Worm (Caenorhabditis elegans): ENCODE measurements around the gene F14D7.12.

F14D7.12 gene

DNA sequence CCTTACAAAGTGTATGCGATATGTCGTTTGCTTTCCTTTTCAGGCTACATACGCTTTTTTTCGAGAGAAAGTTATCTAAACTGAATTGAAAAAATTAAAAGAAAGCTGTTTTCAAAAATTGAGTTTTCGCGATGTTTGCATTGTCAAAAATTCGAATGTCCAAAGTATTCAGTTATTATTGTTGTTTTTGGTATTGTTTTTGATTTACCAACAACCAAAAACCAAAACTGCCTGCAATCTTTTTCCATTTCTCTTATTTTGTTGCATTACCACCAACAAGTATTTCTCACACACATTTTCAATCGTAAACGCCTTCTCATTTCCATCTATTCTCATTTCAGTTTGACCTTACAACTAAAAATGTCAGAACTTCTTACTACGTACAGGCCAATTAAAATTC is 29.0 kb downstream of the F14D7.12 start, which contains the start of gene pepm-1:
TSS of gene pepm-1 (plus strand) at position 301 of the 400 bp plus-strand sequence.
- no peak for TF ChIP-seq F49E8.2 (tag; optimal IDR thresholded peaks at IDR 0.05; ENCODE audit: insufficient read depth)
- TF ChIP-seq B0035.1 (tag; optimal IDR thresholded peaks at IDR 0.05), result no peak
- no peak for TF ChIP-seq sptf-2 (GFP tag; optimal IDR thresholded peaks at IDR 0.05)
- no peak for TF ChIP-seq nhr-120 (GFP tag; IDR thresholded peaks at IDR 0.05)
- TF ChIP-seq nhr-179 (tag; optimal IDR thresholded peaks at IDR 0.05), result no peak
- no peak for TF ChIP-seq ztf-28 (GFP tag; IDR thresholded peaks at IDR 0.05)
- TF ChIP-seq xnd-1 (tag; optimal IDR thresholded peaks at IDR 0.05), result no peak
- TF ChIP-seq fkh-3 (tag; optimal IDR thresholded peaks at IDR 0.05), result no peak
- TF ChIP-seq unc-130 (GFP tag; optimal IDR thresholded peaks at IDR 0.05), result no peak
- no peak for TF ChIP-seq mes-4 (tag; optimal IDR thresholded peaks at IDR 0.05)
- TF ChIP-seq T07F8.4 (tag; optimal IDR thresholded peaks at IDR 0.05), result no peak
- no peak for TF ChIP-seq aptf-3 (GFP tag; IDR thresholded peaks at IDR 0.05)
- TF ChIP-seq nfya-1 (tag; optimal IDR thresholded peaks at IDR 0.05; ENCODE audit: borderline replicate concordance, insufficient read depth), result no peak
- no peak for TF ChIP-seq K12H6.12 (tag; optimal IDR thresholded peaks at IDR 0.05)
- TF ChIP-seq chd-7 (tag; optimal IDR thresholded peaks at IDR 0.05), result no peak
- TF ChIP-seq tlf-1 (GFP tag; optimal IDR thresholded peaks at IDR 0.05), result no peak
- TF ChIP-seq lir-1 (GFP tag; conservative IDR thresholded peaks at IDR 0.05), result no peak
- no peak for TF ChIP-seq F39B2.1 (GFP tag; IDR thresholded peaks at IDR 0.05)

DNA sequence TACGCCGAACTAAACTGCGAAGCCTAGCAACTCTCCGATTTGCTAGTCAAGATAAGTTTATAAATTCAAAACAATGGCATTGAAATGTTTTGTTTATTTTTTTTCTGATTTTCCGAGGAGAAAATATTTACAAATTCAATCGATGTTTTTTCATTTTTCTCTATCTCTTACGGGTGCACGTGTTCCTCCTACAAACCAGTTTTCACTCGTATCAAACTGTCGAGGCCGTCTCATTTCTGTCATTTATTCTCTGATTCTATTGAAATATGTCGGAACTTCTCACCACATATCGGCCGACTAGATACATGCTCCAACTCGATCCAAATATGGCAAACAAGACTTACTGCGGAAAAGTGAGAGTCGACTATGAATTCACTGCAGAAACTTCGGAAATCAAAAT is 31.7 kb downstream of the F14D7.12 start, which contains the start of gene F47B8.8:
TSS of gene F47B8.8 (plus strand) at position 257 of the 400 bp plus-strand sequence.
- no peak for TF ChIP-seq ztf-18 (tag; optimal IDR thresholded peaks at IDR 0.05)

DNA sequence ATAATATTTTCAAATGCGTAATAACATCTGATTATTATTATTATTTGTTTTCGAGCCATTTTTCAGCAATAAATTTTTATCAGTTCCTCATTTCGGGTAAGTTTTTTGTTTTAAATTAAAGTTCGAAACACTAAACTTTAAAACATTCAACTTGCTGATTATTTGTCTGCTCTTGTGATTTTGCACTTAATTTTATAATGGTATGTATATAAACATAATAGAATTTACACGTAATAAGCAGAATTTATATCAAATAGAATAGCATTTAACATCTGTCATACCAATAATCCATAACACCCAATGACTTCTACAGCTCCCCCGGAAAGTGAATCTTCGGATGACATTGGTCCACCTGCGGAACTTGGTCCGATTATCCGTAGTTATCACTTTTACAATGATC is 33.3 kb downstream of the F14D7.12 start, which contains the start of gene srm-4:
TSS of gene srm-4 (plus strand) at position 301 of the 400 bp plus-strand sequence.
- TF ChIP-seq F52B5.7 (tag; optimal IDR thresholded peaks at IDR 0.05), result no peak
- no peak for TF ChIP-seq hrde-1 (tag; optimal IDR thresholded peaks at IDR 0.05; ENCODE audit: borderline replicate concordance)
- no peak for TF ChIP-seq B0019.2 (GFP tag; conservative IDR thresholded peaks at IDR 0.05)
- TF ChIP-seq F22D6.2 (tag; optimal IDR thresholded peaks at IDR 0.05), result no peak
- TF ChIP-seq pbrm-1 (GFP tag; IDR thresholded peaks at IDR 0.05), result no peak
- TF ChIP-seq K12H6.12 (tag; optimal IDR thresholded peaks at IDR 0.05), result no peak
- TF ChIP-seq ceh-79 (tag; optimal IDR thresholded peaks at IDR 0.05), result no peak
- TF ChIP-seq akir-1 (GFP tag; optimal IDR thresholded peaks at IDR 0.05), result no peak
- TF ChIP-seq rcor-1 (GFP tag; IDR thresholded peaks at IDR 0.05), result no peak
- no peak for TF ChIP-seq xnd-1 (tag; optimal IDR thresholded peaks at IDR 0.05)
- TF ChIP-seq cebp-2 (GFP tag; IDR thresholded peaks at IDR 0.05), result no peak
- no peak for TF ChIP-seq B0336.3 (GFP tag; IDR thresholded peaks at IDR 0.05)
- no peak for TF ChIP-seq nhr-27 (tag; optimal IDR thresholded peaks at IDR 0.05)
- no peak for TF ChIP-seq lin-40 (tag; optimal IDR thresholded peaks at IDR 0.05)
- no peak for TF ChIP-seq Y79H2A.3 (GFP tag; conservative IDR thresholded peaks at IDR 0.05)
- no peak for TF ChIP-seq ztf-18 (tag; optimal IDR thresholded peaks at IDR 0.05)

DNA sequence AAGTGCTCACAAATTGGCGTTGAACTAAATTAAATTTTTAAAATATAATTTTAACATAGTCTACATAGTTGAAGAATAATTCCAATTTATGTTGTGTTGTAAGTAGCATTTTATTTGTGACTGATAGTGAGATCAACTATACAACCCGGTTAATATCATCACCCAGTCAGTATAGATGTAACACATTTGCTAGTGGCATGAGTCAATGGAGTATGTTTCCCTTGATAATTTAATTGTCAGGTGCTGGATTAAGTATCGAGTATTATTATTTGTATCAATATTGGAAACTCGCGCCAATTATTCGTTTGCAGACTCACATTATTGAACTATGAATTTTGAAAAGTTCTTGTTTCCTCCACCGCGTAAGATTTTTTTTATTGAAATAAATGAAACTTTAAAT is 35.1 kb downstream of the F14D7.12 start, which contains the start of gene srm-5:
TSS of gene srm-5 (plus strand) at position 301 of the 400 bp plus-strand sequence.
- no peak for TF ChIP-seq let-526 (GFP tag; IDR thresholded peaks at IDR 0.05)
- TF ChIP-seq snpc-3.4 (tag; optimal IDR thresholded peaks at IDR 0.05), result no peak
- TF ChIP-seq pha-4 (tag; optimal IDR thresholded peaks at IDR 0.05), result no peak
- TF ChIP-seq ceh-79 (tag; optimal IDR thresholded peaks at IDR 0.05), result no peak
- TF ChIP-seq pbrm-1 (GFP tag; IDR thresholded peaks at IDR 0.05), result no peak
- no peak for TF ChIP-seq rcor-1 (GFP tag; IDR thresholded peaks at IDR 0.05)
- TF ChIP-seq dpff-1 (tag; optimal IDR thresholded peaks at IDR 0.05), result no peak
- no peak for TF ChIP-seq nfyb-1 (GFP tag; IDR thresholded peaks at IDR 0.05)
- no peak for TF ChIP-seq nfya-2 (GFP tag; IDR thresholded peaks at IDR 0.05)

Measured in whole organism, young adult.